Worm (Caenorhabditis elegans): ENCODE measurements around the gene sna-3.

DNA sequence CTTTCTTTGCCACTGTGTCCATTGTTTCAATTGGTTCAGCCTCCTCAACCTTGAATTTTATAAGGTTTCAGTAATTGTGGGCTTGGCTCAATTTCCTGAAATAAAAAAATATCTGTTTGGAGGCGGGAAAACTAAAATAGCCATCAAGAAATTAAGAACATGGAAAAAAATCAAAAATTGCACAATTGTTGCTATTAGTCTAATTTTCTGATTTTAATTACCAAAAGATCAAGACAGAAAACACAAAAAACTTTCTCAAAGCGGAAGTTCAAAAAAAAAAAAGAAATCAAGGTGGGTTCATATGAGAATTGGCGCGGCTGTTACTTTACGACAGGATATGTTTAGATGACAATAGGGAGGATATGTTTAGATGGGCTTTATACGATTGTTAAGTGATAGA lies 24.9 kb upstream of the sna-3 start, which contains the start of gene esyt-2:
- TF ChIP-seq ama-1 (optimal IDR thresholded peaks at IDR 0.05) (no peak), tra-4 (tag; optimal IDR thresholded peaks at IDR 0.05) (no peak), scrt-1 (GFP tag; IDR thresholded peaks at IDR 0.05) (no peak), ceh-36 (tag; optimal IDR thresholded peaks at IDR 0.05) (no peak), tbx-37 (GFP tag; conservative IDR thresholded peaks at IDR 0.05) (no peak), flt-1 (GFP tag; IDR thresholded peaks at IDR 0.05) (no peak), hnd-1 (tag; optimal IDR thresholded peaks at IDR 0.05) (no peak), pes-1 (GFP tag; IDR thresholded peaks at IDR 0.05) (no peak), tbx-11 (GFP tag; IDR thresholded peaks at IDR 0.05) (no peak), aly-1 (tag; optimal IDR thresholded peaks at IDR 0.05) (no peak)
